Fruit fly (Drosophila melanogaster): ENCODE results near the gene CG34162.

DNA sequence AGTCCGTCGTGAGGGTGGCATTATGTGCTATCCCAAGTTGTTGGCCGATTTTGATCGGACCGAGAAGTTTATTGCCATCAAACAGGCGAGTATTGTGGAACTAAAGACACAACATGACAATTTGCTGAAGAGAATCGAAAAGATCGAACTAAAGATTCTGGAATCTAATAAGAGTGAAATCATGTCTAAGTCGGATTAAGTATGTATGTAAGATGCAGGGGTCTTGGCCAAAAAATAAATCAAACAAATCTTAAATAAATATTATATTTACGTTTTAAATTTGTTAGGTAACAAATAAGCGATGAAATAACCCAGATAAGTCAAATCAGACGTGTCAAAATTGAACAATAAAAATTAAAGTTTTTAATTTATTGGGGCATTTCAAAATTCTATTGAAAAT lies 12.1 kb upstream of the CG34162 start, which contains the start of gene CG14929:
- no peak for TF ChIP-seq Snoo (tag; optimal IDR thresholded peaks at IDR 0.05)
- no peak for TF ChIP-seq gl (tag; optimal IDR thresholded peaks at IDR 0.05)
- no peak for TF ChIP-seq CG17806 (tag; optimal IDR thresholded peaks at IDR 0.05)
- no peak for TF ChIP-seq fd96Ca (GFP tag; IDR thresholded peaks at IDR 0.05)
- TF ChIP-seq rn (GFP tag; IDR thresholded peaks at IDR 0.05), result no peak
- no peak for TF ChIP-seq Pif1A (GFP tag; optimal IDR thresholded peaks at IDR 0.05)
- TF ChIP-seq D1 (tag; optimal IDR thresholded peaks at IDR 0.05), result no peak

All from whole organism, pupa.